Worm (Caenorhabditis elegans): ENCODE measurements around the gene ttr-20.

ce11 chrIV:4270925-4271324 lies 24.3 kb downstream of the ttr-20 start, which contains the start of gene F36A4.2:
- TF ChIP-seq nhr-76 (tag; optimal IDR thresholded peaks at IDR 0.05) (no peak), nhr-2 (tag; optimal IDR thresholded peaks at IDR 0.05) (no peak)
